Fruit fly (Drosophila melanogaster) whole organism, embryonic: ENCODE measurements around the gene CG13117.

Experiments
- Abd-B ChIP-seq: fragments of 200-800 bp; sonication (Bioruptor generic); optimal IDR thresholded peaks from 2 replicates; lab custom pipeline; 2018; ENCODE audit warnings: missing biosample characterization, mild to moderate bottlenecking, missing genetic modification characterization, moderate library complexity
- Atf-2 ChIP-seq: fragments of 200-800 bp; sonication (Bioruptor generic); optimal IDR thresholded peaks from 2 replicates; lab custom pipeline; 2016; ENCODE audit warnings: missing biosample characterization, missing genetic modification characterization
- CG10147 ChIP-seq: fragments of 200-800 bp; sonication (Bioruptor generic); optimal IDR thresholded peaks from 2 replicates; lab custom pipeline; 2019; ENCODE audit warnings: missing biosample characterization, mild to moderate bottlenecking, missing genetic modification characterization, moderate library complexity
- CG12391 ChIP-seq: fragments of 200-800 bp; sonication (Bioruptor generic); optimal IDR thresholded peaks from 3 replicates; lab custom pipeline; 2018; ENCODE audit warnings: missing biosample characterization, mild to moderate bottlenecking, missing genetic modification characterization, moderate library complexity
- CG12942 ChIP-seq: fragments of 200-800 bp; sonication (Bioruptor generic); optimal IDR thresholded peaks from 3 replicates; lab custom pipeline; 2016; ENCODE audit warnings: missing biosample characterization, missing genetic modification characterization
- CG13123 ChIP-seq: fragments of 200-800 bp; sonication (Bioruptor generic); optimal IDR thresholded peaks from 2 replicates; lab custom pipeline; 2016; ENCODE audit warnings: missing biosample characterization, missing genetic modification characterization
- CG13424 ChIP-seq: fragments of 200-800 bp; sonication (Bioruptor generic); optimal IDR thresholded peaks from 2 replicates; lab custom pipeline; 2019; ENCODE audit warnings: missing biosample characterization, mild to moderate bottlenecking, missing genetic modification characterization, moderate library complexity
- CG13894 ChIP-seq: fragments of 200-800 bp; sonication (Bioruptor generic); optimal IDR thresholded peaks from 3 replicates; lab custom pipeline; 2018; ENCODE audit warnings: missing biosample characterization, mild to moderate bottlenecking, missing genetic modification characterization, moderate library complexity
- CG14710 ChIP-seq: fragments of 200-800 bp; sonication (Bioruptor generic); optimal IDR thresholded peaks from 3 replicates; lab custom pipeline; 2019; ENCODE audit warnings: missing biosample characterization, mild to moderate bottlenecking, missing genetic modification characterization, moderate library complexity
- CG17568 ChIP-seq: fragments of 200-800 bp; sonication (Bioruptor generic); optimal IDR thresholded peaks from 2 replicates; lab custom pipeline; 2018; ENCODE audit warnings: missing biosample characterization, mild to moderate bottlenecking, missing genetic modification characterization, moderate library complexity
- CG31441 ChIP-seq: fragments of 200-800 bp; sonication (Bioruptor generic); IDR thresholded peaks from 2 replicates; pipeline ENCODE4 v1.3.6; 2022; ENCODE audit warnings: missing biosample characterization, missing genetic modification characterization
- CG32772 ChIP-seq: fragments of 200-800 bp; sonication (Bioruptor generic); IDR thresholded peaks from 2 replicates; pipeline ENCODE4 v1.3.6; 2022; ENCODE audit warnings: missing biosample characterization, missing genetic modification characterization
- CG34376 ChIP-seq: fragments of 200-800 bp; sonication (Bioruptor generic); optimal IDR thresholded peaks from 2 replicates; lab custom pipeline; 2018; ENCODE audit warnings: missing biosample characterization, mild to moderate bottlenecking, missing genetic modification characterization
- CG34422 ChIP-seq: fragments of 200-800 bp; sonication (Bioruptor generic); IDR thresholded peaks from 3 replicates; pipeline ENCODE4 v1.3.6; 2022; ENCODE audit warnings: missing biosample characterization, missing genetic modification characterization
- CG6654 ChIP-seq: fragments of 200-800 bp; sonication (Bioruptor generic); optimal IDR thresholded peaks from 2 replicates; lab custom pipeline; 2017; ENCODE audit warnings: missing biosample characterization, mild to moderate bottlenecking, missing genetic modification characterization
- CG6813 ChIP-seq: fragments of 200-800 bp; sonication (Bioruptor generic); optimal IDR thresholded peaks from 2 replicates; lab custom pipeline; 2017; ENCODE audit warnings: missing biosample characterization, missing genetic modification characterization, mild to moderate bottlenecking, moderate library complexity, missing genetic modification reagents
- D19A ChIP-seq: fragments of 200-800 bp; optimal IDR thresholded peaks from 3 replicates; lab custom pipeline; 2019; ENCODE audit warnings: missing biosample characterization, mild to moderate bottlenecking, missing genetic modification characterization, moderate library complexity
- HHEX ChIP-seq: fragments of 200-800 bp; sonication (Bioruptor generic); optimal IDR thresholded peaks from 3 replicates; lab custom pipeline; 2017; ENCODE audit warnings: missing biosample characterization, mild to moderate bottlenecking, missing genetic modification characterization, missing genetic modification reagents
- HLH3B ChIP-seq: fragments of 200-800 bp; sonication (Bioruptor generic); IDR thresholded peaks from 2 replicates; pipeline ENCODE4 v1.3.6; 2022; ENCODE audit warnings: missing biosample characterization, missing genetic modification characterization
- NK7.1 ChIP-seq: fragments of 200-800 bp; sonication (Bioruptor generic); optimal IDR thresholded peaks from 3 replicates; lab custom pipeline; 2016; ENCODE audit warnings: missing biosample characterization, missing genetic modification characterization
- Opbp ChIP-seq: fragments of 200-800 bp; sonication (Bioruptor generic); IDR thresholded peaks from 3 replicates; pipeline ENCODE4 v1.3.6; 2022; ENCODE audit warnings: missing biosample characterization, missing genetic modification characterization; ENCODE audit not compliant: partially characterized antibody
- Rfx ChIP-seq: fragments of 200-800 bp; sonication (Bioruptor generic); IDR thresholded peaks from 2 replicates; pipeline ENCODE4 v1.3.6; 2022; ENCODE audit warnings: missing biosample characterization, missing genetic modification characterization
- Sin3A ChIP-seq: fragments of >200 bp; optimal IDR thresholded peaks from 2 replicates; lab custom pipeline; 2018
- TFAM ChIP-seq: fragments of 200-800 bp; sonication (Bioruptor generic); optimal IDR thresholded peaks from 2 replicates; lab custom pipeline; 2017; ENCODE audit warnings: missing biosample characterization, missing genetic modification characterization, inconsistent platforms
- Tbp ChIP-seq: fragments of >200 bp; optimal IDR thresholded peaks from 2 replicates; lab custom pipeline; 2018; ENCODE audit warnings: missing biosample characterization, missing genetic modification characterization
- Vsx1 ChIP-seq: fragments of 200-800 bp; sonication (Bioruptor generic); optimal IDR thresholded peaks from 2 replicates; lab custom pipeline; 2017; ENCODE audit warnings: missing biosample characterization, mild to moderate bottlenecking, missing genetic modification characterization, missing genetic modification reagents
- dmrt11E ChIP-seq: fragments of 200-800 bp; sonication (Bioruptor generic); optimal IDR thresholded peaks from 3 replicates; lab custom pipeline; 2018; ENCODE audit warnings: missing biosample characterization, mild to moderate bottlenecking, missing genetic modification characterization, moderate library complexity
- exex ChIP-seq: fragments of 200-800 bp; sonication (Bioruptor generic); optimal IDR thresholded peaks from 4 replicates; lab custom pipeline; 2018; ENCODE audit warnings: missing biosample characterization, mild to moderate bottlenecking, missing genetic modification characterization, moderate library complexity
- ken ChIP-seq: fragments of 200-800 bp; sonication (Bioruptor generic); IDR thresholded peaks from 3 replicates; pipeline ENCODE4 v1.3.6; 2022; ENCODE audit warnings: missing biosample characterization, missing genetic modification characterization
- klu ChIP-seq: fragments of 200-800 bp; sonication (Bioruptor generic); IDR thresholded peaks from 2 replicates; pipeline ENCODE4 v1.3.6; 2022; ENCODE audit warnings: missing biosample characterization, missing genetic modification characterization
- odd ChIP-seq: fragments of 200-800 bp; sonication (Bioruptor generic); optimal IDR thresholded peaks from 2 replicates; lab custom pipeline; 2017; ENCODE audit warnings: missing biosample characterization, mild to moderate bottlenecking, missing genetic modification characterization
- repo ChIP-seq: fragments of 200-800 bp; sonication (Bioruptor generic); optimal IDR thresholded peaks from 2 replicates; lab custom pipeline; 2016; ENCODE audit warnings: missing biosample characterization, missing genetic modification characterization
- trem ChIP-seq: fragments of 200-800 bp; optimal IDR thresholded peaks from 3 replicates; lab custom pipeline; 2019; ENCODE audit warnings: missing biosample characterization, mild to moderate bottlenecking, missing genetic modification characterization, moderate library complexity
- usp ChIP-seq: fragments of >200 bp; optimal IDR thresholded peaks from 2 replicates; lab custom pipeline; 2017; ENCODE audit warnings: missing biosample characterization, missing genetic modification characterization
- vnd ChIP-seq: fragments of 200-800 bp; sonication (Bioruptor generic); IDR thresholded peaks from 3 replicates; pipeline ENCODE4 v1.3.6; 2022; ENCODE audit warnings: missing biosample characterization, missing genetic modification characterization; ENCODE audit not compliant: partially characterized antibody
- wdn ChIP-seq: fragments of 200-800 bp; sonication (Bioruptor generic); IDR thresholded peaks from 2 replicates; pipeline ENCODE4 v1.3.6; 2022; ENCODE audit warnings: missing biosample characterization, missing genetic modification characterization

CG13117 gene

DNA sequence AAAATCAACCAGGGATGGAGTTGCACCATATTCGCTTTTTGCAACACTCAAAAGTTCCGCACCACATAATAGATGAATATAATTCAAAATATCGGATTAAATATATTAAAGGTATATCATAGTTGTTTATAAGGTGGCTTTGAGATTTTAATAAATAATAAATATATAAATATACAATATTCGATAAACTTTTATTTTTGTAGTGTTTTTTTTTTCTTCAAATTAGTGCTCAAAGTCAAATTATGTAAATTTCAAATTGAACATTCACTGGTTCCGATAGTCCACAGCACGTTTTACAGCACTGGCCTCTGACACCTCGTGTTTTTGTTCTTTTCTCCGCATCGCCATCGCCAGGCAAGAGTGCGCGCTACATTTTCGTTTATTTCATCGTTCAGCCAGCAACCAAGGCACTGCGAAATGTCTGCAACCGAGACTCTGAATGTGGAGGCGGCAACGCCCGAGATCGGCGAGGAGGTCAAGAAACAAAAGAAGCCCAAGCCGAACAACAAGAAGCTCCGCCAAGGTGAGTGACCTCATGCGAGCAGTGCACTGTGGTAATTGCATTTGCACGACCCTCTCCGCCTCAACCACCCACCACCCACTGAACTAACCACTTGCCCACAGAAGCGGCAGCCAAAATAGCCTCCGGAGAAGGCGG is 26.9 kb downstream of the CG13117 start, which contains the start of the genes Taf11 and und (continued):
- TF ChIP-seq Abd-B (peak; percentile 43), usp (GFP tag; lab: Kevin White, UChicago) (no peak), ken (GFP tag; lab: Robert Waterston, UW) (no peak), CG10147 (GFP tag; lab: Kevin White, UChicago) (no peak), CG17568 (no peak), HLH3B (no peak), vnd (GFP tag; lab: Robert Waterston, UW) (peak; percentile 80), trem (tag; lab: Kevin White, UChicago) (peak; percentile 20), CG34422 (peak; percentile 30; the same call in 2 of the 3 replicates), CG14710 (tag; lab: Kevin White, UChicago) (peak; percentile 72), klu (GFP tag; lab: Robert Waterston, UW) (peak; percentile 30; the same call in 1 of the 2 replicates), Sin3A (lab: Kevin White, UChicago) (peak; percentile 19), CG12391 (peak; percentile 52), Tbp (GFP tag; lab: Kevin White, UChicago) (no peak), TFAM (GFP tag; lab: Kevin White, UChicago) (no peak), CG6654 (GFP tag; lab: Kevin White, UChicago) (no peak), CG12942 (no peak), CG31441 (no peak), CG13123 (GFP tag; lab: Kevin White, UChicago) (peak; percentile 19), Rfx (GFP tag; lab: Robert Waterston, UW) (peak; percentile 57; the same call in 1 of the 2 replicates), HHEX (GFP tag; lab: Kevin White, UChicago) (peak; percentile 13), Opbp (GFP tag; lab: Robert Waterston, UW) (0 out of 3 replicates have a peak, but pooled peaks have one; percentile 47), CG13424 (tag; lab: Kevin White, UChicago) (peak; percentile 47), CG32772 (no peak), odd (GFP tag; lab: Kevin White, UChicago) (no peak), Vsx1 (GFP tag; lab: Kevin White, UChicago) (no peak), repo (GFP tag; lab: Kevin White, UChicago) (no peak)

DNA sequence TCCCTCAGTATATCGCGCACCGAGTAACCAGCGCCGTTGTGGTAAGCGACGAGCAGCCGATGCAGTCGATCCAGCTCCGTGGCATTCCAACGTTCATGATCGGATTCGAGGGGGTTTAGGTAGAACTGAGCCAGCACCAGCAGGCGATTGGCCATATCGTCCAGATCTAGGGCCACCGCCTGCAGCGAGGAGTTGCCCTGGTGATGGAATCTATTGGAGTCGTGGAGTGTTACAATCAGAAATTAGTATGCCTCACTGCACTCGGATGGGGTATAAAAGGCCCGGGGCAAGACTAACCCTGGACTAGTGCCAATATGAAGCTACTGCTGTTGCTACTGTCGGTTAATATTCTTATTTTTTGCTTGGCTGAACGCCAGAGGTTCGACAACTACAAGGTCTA is 30.3 kb downstream of the CG13117 start, which contains the start of gene CG4017:
TSS of gene CG4017 (plus strand) at position 301 of the 400 bp plus-strand sequence.
- TF ChIP-seq Atf-2 (GFP tag; lab: Kevin White, UChicago) (no peak), CG13894 (tag; lab: Kevin White, UChicago) (no peak)

dm6 chr2L:9768735-9769134 is 32.3 kb downstream of the CG13117 start, which contains the start of gene CG17633:
TSS of gene CG17633 (plus strand) at chr2L:9769060.
- no peak for TF ChIP-seq NK7.1
- no peak for TF ChIP-seq wdn (GFP tag; lab: Robert Waterston, UW)
- TF ChIP-seq CG34376 (GFP tag; lab: Kevin White, UChicago): peak; percentile 12
- TF ChIP-seq exex: peak; percentile 72
- no peak for TF ChIP-seq dmrt11E
- no peak for TF ChIP-seq D19A (tag; lab: Kevin White, UChicago)
- TF ChIP-seq CG6813 (GFP tag; lab: Kevin White, UChicago): no peak
